Worm (Caenorhabditis elegans) whole organism, L2 larva: ENCODE data around the gene K11D12.8.

Experiments used
- ceh-16 ChIP-seq: fragments of 150-350 bp; optimal IDR thresholded peaks from 2 replicates; lab custom pipeline; 2014; ENCODE audit warnings: missing biosample characterization, missing genetic modification characterization
- egl-27 ChIP-seq: sonication (generic microtip); optimal IDR thresholded peaks from 3 replicates; lab custom pipeline; 2017; ENCODE audit warnings: missing biosample characterization, missing genetic modification reagents, missing genetic modification characterization
- elt-3 ChIP-seq: sonication (generic microtip); optimal IDR thresholded peaks from 2 replicates; lab custom pipeline; 2017; ENCODE audit warnings: missing biosample characterization, missing genetic modification characterization
- lin-11 ChIP-seq: fragments of 150-350 bp; sonication (generic microtip); optimal IDR thresholded peaks from 2 replicates; lab custom pipeline; 2014; ENCODE audit warnings: missing biosample characterization, missing genetic modification characterization, inconsistent platforms, mixed read lengths
- lin-13 ChIP-seq: fragments of 150-350 bp; optimal IDR thresholded peaks from 2 replicates; lab custom pipeline; 2014; ENCODE audit warnings: missing biosample characterization, missing genetic modification reagents, missing genetic modification characterization
- lin-39 ChIP-seq: fragments of 150-350 bp; optimal IDR thresholded peaks from 2 replicates; lab custom pipeline; 2014; ENCODE audit warnings: missing biosample characterization, missing genetic modification reagents, missing genetic modification characterization
- mab-5 ChIP-seq: fragments of 150-350 bp; optimal IDR thresholded peaks from 2 replicates; lab custom pipeline; 2014; ENCODE audit warnings: missing biosample characterization, missing genetic modification characterization
- nhr-129 ChIP-seq: fragments of 150-350 bp; optimal IDR thresholded peaks from 2 replicates; lab custom pipeline; 2014; ENCODE audit warnings: missing biosample characterization, missing genetic modification characterization
- nhr-25 ChIP-seq: fragments of 150-350 bp; sonication (generic microtip); optimal IDR thresholded peaks from 3 replicates; lab custom pipeline; 2014; ENCODE audit warnings: missing biosample characterization, missing genetic modification characterization
- nhr-6 ChIP-seq: fragments of 150-350 bp; optimal IDR thresholded peaks from 2 replicates; lab custom pipeline; 2014; ENCODE audit warnings: missing biosample characterization, missing genetic modification characterization
- peb-1 ChIP-seq: fragments of 150-350 bp; optimal IDR thresholded peaks from 2 replicates; lab custom pipeline; 2014; ENCODE audit warnings: missing biosample characterization, missing genetic modification characterization
- unc-39 ChIP-seq: fragments of 150-350 bp; optimal IDR thresholded peaks from 2 replicates; lab custom pipeline; 2014; ENCODE audit warnings: missing biosample characterization, missing genetic modification characterization
- unc-62 ChIP-seq: fragments of 150-350 bp; optimal IDR thresholded peaks from 2 replicates; lab custom pipeline; 2014; ENCODE audit warnings: missing biosample characterization, missing genetic modification reagents, missing genetic modification characterization
- ztf-4 ChIP-seq: fragments of 150-350 bp; optimal IDR thresholded peaks from 2 replicates; lab custom pipeline; 2014; ENCODE audit warnings: missing biosample characterization, missing genetic modification characterization

The K11D12.8 gene

DNA sequence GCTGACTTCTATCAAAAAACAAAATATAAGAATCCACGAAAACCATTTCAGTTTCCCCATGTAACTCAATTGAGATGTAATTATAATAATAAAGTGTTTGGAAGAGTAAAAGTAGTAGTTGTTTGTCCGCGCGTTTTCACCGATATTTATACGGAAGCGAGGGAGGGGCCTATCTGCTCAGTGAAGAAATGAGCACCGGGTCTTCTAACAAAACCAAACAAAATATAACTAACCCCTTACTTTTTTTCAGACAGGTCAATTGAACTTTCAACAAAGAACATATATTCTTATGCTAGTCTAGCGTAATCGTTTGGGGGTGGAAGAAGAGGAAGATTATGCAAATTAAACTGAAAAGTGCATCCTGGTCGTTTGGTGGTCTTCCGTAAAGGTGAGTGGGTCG lies 45.6 kb downstream of the K11D12.8 start, which contains the start of gene ncx-9:
Gene ncx-9, minus strand, starts transcription at position 101 of the 400 bp plus-strand sequence.
- TF ChIP-seq mab-5 (no peak), lin-13 (GFP tag; lab: Kevin White, UChicago) (no peak), lin-11 (no peak), unc-39 (tag; lab: Kevin White, UChicago) (no peak), lin-39 (no peak), nhr-6 (tag; lab: Kevin White, UChicago) (no peak), ztf-4 (tag; lab: Kevin White, UChicago) (no peak), nhr-25 (no peak), unc-62 (GFP tag; lab: Kevin White, UChicago) (no peak), egl-27 (tag; lab: Kevin White, UChicago) (no peak), ceh-16 (tag; lab: Kevin White, UChicago) (no peak), peb-1 (no peak), elt-3 (no peak), nhr-129 (no peak)
